Worm (Caenorhabditis elegans) whole organism, late embryonic: ENCODE measurements around the gene Y57G11C.1130.

ENCODE experiments used
- C08G9.2 ChIP-seq: sonication (generic microtip); optimal IDR thresholded peaks from 2 replicates; lab custom pipeline; 2016; ENCODE audit warnings: mild to moderate bottlenecking, missing genetic modification characterization, moderate library complexity, missing compliant biosample characterization
- C38D4.7 ChIP-seq: fragments of 200-800 bp; sonication (Bioruptor generic); optimal IDR thresholded peaks from 2 replicates; lab custom pipeline; 2018; ENCODE audit warnings: mild to moderate bottlenecking, missing genetic modification characterization, moderate library complexity, missing compliant biosample characterization
- F13H6.1 ChIP-seq: sonication (generic microtip); optimal IDR thresholded peaks from 2 replicates; lab custom pipeline; 2016; ENCODE audit warnings: missing genetic modification characterization, missing compliant biosample characterization
- K02D7.2 ChIP-seq: sonication (generic microtip); optimal IDR thresholded peaks from 2 replicates; lab custom pipeline; 2017; ENCODE audit warnings: mild to moderate bottlenecking, missing genetic modification characterization, missing compliant biosample characterization
- K09A11.1 ChIP-seq: sonication (generic microtip); optimal IDR thresholded peaks from 2 replicates; lab custom pipeline; 2017; ENCODE audit warnings: antibody characterized with exemption, mild to moderate bottlenecking, missing genetic modification characterization, missing compliant biosample characterization; ENCODE audit not compliant: insufficient read depth
- Y22D7AL.16 ChIP-seq: sonication (generic microtip); optimal IDR thresholded peaks from 2 replicates; lab custom pipeline; 2016; ENCODE audit warnings: missing genetic modification characterization, missing compliant biosample characterization
- ama-1 ChIP-seq: fragments of 150-350 bp; optimal IDR thresholded peaks from 2 replicates; lab custom pipeline; 2014
- ceh-14 ChIP-seq: sonication (generic microtip); optimal IDR thresholded peaks from 2 replicates; lab custom pipeline; 2016; ENCODE audit warnings: missing genotype, missing genetic modification characterization, missing compliant biosample characterization
- ceh-18 ChIP-seq: sonication (generic microtip); optimal IDR thresholded peaks from 2 replicates; lab custom pipeline; 2016; ENCODE audit warnings: missing genetic modification characterization, missing compliant biosample characterization
- ceh-19 ChIP-seq: fragments of 200-800 bp; sonication (Bioruptor generic); optimal IDR thresholded peaks from 2 replicates; lab custom pipeline; 2018; ENCODE audit warnings: mild to moderate bottlenecking, missing genetic modification characterization, missing compliant biosample characterization
- ceh-2 ChIP-seq: sonication (generic microtip); optimal IDR thresholded peaks from 2 replicates; lab custom pipeline; 2016; ENCODE audit warnings: missing genotype, missing genetic modification characterization, missing compliant biosample characterization
- ceh-22 ChIP-seq: sonication (generic microtip); optimal IDR thresholded peaks from 2 replicates; lab custom pipeline; 2017; ENCODE audit warnings: missing biosample characterization, missing genetic modification characterization
- ceh-24 ChIP-seq: sonication (generic microtip); optimal IDR thresholded peaks from 2 replicates; lab custom pipeline; 2016; ENCODE audit warnings: mild to moderate bottlenecking, missing genetic modification characterization, missing compliant biosample characterization
- ceh-31 ChIP-seq: sonication (generic microtip); optimal IDR thresholded peaks from 2 replicates; lab custom pipeline; 2016; ENCODE audit warnings: missing genetic modification characterization, missing compliant biosample characterization
- ceh-45 ChIP-seq: fragments of 200-800 bp; sonication (Bioruptor generic); IDR thresholded peaks from 2 replicates; pipeline ENCODE4 v1.3.6; 2022; ENCODE audit warnings: missing genetic modification reagents, missing genetic modification characterization, missing compliant biosample characterization
- ceh-48 ChIP-seq: sonication (generic microtip); optimal IDR thresholded peaks from 2 replicates; lab custom pipeline; 2016; ENCODE audit warnings: missing genetic modification characterization, inconsistent platforms, missing compliant biosample characterization
- ceh-6 ChIP-seq: fragments of 200-800 bp; sonication (Bioruptor generic); optimal IDR thresholded peaks from 2 replicates; lab custom pipeline; 2018; ENCODE audit warnings: mild to moderate bottlenecking, missing genetic modification characterization, missing compliant biosample characterization
- ceh-9 ChIP-seq: sonication (generic microtip); optimal IDR thresholded peaks from 2 replicates; lab custom pipeline; 2016; ENCODE audit warnings: mild to moderate bottlenecking, missing genetic modification characterization, inconsistent platforms, missing compliant biosample characterization
- che-1 ChIP-seq: sonication (generic microtip); optimal IDR thresholded peaks from 2 replicates; lab custom pipeline; 2016; ENCODE audit warnings: mild to moderate bottlenecking, missing genetic modification characterization, missing compliant biosample characterization
- dve-1 ChIP-seq: sonication (generic microtip); optimal IDR thresholded peaks from 2 replicates; lab custom pipeline; 2017; ENCODE audit warnings: antibody characterized with exemption, mild to moderate bottlenecking, missing genetic modification characterization, missing compliant biosample characterization
- elt-4 ChIP-seq: sonication (generic microtip); optimal IDR thresholded peaks from 2 replicates; lab custom pipeline; 2016; ENCODE audit warnings: missing genetic modification characterization, missing compliant biosample characterization
- ets-4 ChIP-seq: sonication (generic microtip); optimal IDR thresholded peaks from 2 replicates; lab custom pipeline; 2016; ENCODE audit warnings: missing genetic modification characterization, missing compliant biosample characterization
- fax-1 ChIP-seq: sonication (generic microtip); optimal IDR thresholded peaks from 2 replicates; lab custom pipeline; 2016; ENCODE audit warnings: missing genotype, missing genetic modification characterization, missing compliant biosample characterization
- fkh-10 ChIP-seq: fragments of 150-350 bp; optimal IDR thresholded peaks from 2 replicates; lab custom pipeline; 2014; ENCODE audit warnings: missing biosample characterization, missing genetic modification reagents, missing genetic modification characterization
- fkh-6 ChIP-seq: sonication (generic microtip); optimal IDR thresholded peaks from 2 replicates; lab custom pipeline; 2016; ENCODE audit warnings: missing genetic modification characterization, missing compliant biosample characterization
- hlh-13 ChIP-seq: fragments of 200-800 bp; sonication (Bioruptor generic); optimal IDR thresholded peaks from 2 replicates; lab custom pipeline; 2018; ENCODE audit warnings: mild to moderate bottlenecking, missing genetic modification characterization, missing compliant biosample characterization
- hlh-15 ChIP-seq: sonication (generic microtip); optimal IDR thresholded peaks from 2 replicates; lab custom pipeline; 2016; ENCODE audit warnings: missing genetic modification characterization, missing compliant biosample characterization
- hlh-30 ChIP-seq: sonication (generic microtip); optimal IDR thresholded peaks from 2 replicates; lab custom pipeline; 2017; ENCODE audit warnings: antibody characterized with exemption, missing genetic modification characterization, missing compliant biosample characterization; ENCODE audit not compliant: insufficient read depth
- hlh-6 ChIP-seq: sonication (generic microtip); optimal IDR thresholded peaks from 2 replicates; lab custom pipeline; 2016; ENCODE audit warnings: missing genotype, missing genetic modification characterization, missing compliant biosample characterization
- hlh-8 ChIP-seq: sonication (generic microtip); optimal IDR thresholded peaks from 2 replicates; lab custom pipeline; 2016; ENCODE audit warnings: missing genotype, missing genetic modification characterization, missing compliant biosample characterization
- lin-11 ChIP-seq: fragments of 200-800 bp; sonication (Bioruptor generic); optimal IDR thresholded peaks from 2 replicates; lab custom pipeline; 2018; ENCODE audit warnings: mild to moderate bottlenecking, missing genetic modification characterization, missing compliant biosample characterization
- madf-2 ChIP-seq: sonication (generic microtip); optimal IDR thresholded peaks from 2 replicates; lab custom pipeline; 2017; ENCODE audit warnings: missing genetic modification characterization, missing compliant biosample characterization
- nfya-1 ChIP-seq: sonication (generic microtip); optimal IDR thresholded peaks from 2 replicates; lab custom pipeline; 2017; ENCODE audit warnings: missing genetic modification characterization, mild to moderate bottlenecking, missing compliant biosample characterization, antibody characterized with exemption, moderate library complexity
- nhr-232 ChIP-seq: sonication (generic microtip); optimal IDR thresholded peaks from 2 replicates; lab custom pipeline; 2016; ENCODE audit warnings: missing genetic modification characterization, missing compliant biosample characterization
- npax-4 ChIP-seq: sonication (generic microtip); optimal IDR thresholded peaks from 2 replicates; lab custom pipeline; 2016; ENCODE audit warnings: missing genetic modification characterization, missing compliant biosample characterization
- odd-2 ChIP-seq: sonication (generic microtip); optimal IDR thresholded peaks from 2 replicates; lab custom pipeline; 2017; ENCODE audit warnings: antibody characterized with exemption, mild to moderate bottlenecking, missing genetic modification characterization, missing compliant biosample characterization
- pax-1 ChIP-seq: fragments of 150-350 bp; optimal IDR thresholded peaks from 2 replicates; lab custom pipeline; 2014; ENCODE audit warnings: missing biosample characterization, missing genetic modification characterization
- pha-2 ChIP-seq: sonication (generic microtip); optimal IDR thresholded peaks from 2 replicates; lab custom pipeline; 2017; ENCODE audit warnings: mild to moderate bottlenecking, missing genetic modification characterization, missing compliant biosample characterization
- pha-4 ChIP-seq: fragments of 150-350 bp; optimal IDR thresholded peaks from 2 replicates; lab custom pipeline; 2018; ENCODE audit warnings: missing biosample characterization, missing genetic modification reagents, missing genetic modification characterization
- pros-1 ChIP-seq: fragments of 150-350 bp; optimal IDR thresholded peaks from 2 replicates; lab custom pipeline; 2014; ENCODE audit warnings: missing biosample characterization, missing genetic modification reagents, missing genetic modification characterization
- ref-2 ChIP-seq: sonication (generic microtip); optimal IDR thresholded peaks from 2 replicates; lab custom pipeline; 2016; ENCODE audit warnings: missing genetic modification characterization, missing compliant biosample characterization
- rnt-1 ChIP-seq: sonication (generic microtip); optimal IDR thresholded peaks from 2 replicates; lab custom pipeline; 2016; ENCODE audit warnings: missing genetic modification characterization, missing compliant biosample characterization
- sdc-2 ChIP-seq: sonication (generic microtip); optimal IDR thresholded peaks from 2 replicates; lab custom pipeline; 2016; ENCODE audit warnings: missing genotype, missing genetic modification characterization, missing compliant biosample characterization
- sox-2 ChIP-seq: fragments of 200-800 bp; sonication (Bioruptor generic); IDR thresholded peaks from 2 replicates; pipeline ENCODE4 v1.3.6; 2022; ENCODE audit warnings: missing genetic modification reagents, missing genetic modification characterization, missing compliant biosample characterization
- sox-4 ChIP-seq: sonication (generic microtip); optimal IDR thresholded peaks from 2 replicates; lab custom pipeline; 2017; ENCODE audit warnings: mild to moderate bottlenecking, missing genetic modification characterization, inconsistent platforms, missing compliant biosample characterization
- syd-9 ChIP-seq: sonication (generic microtip); optimal IDR thresholded peaks from 2 replicates; lab custom pipeline; 2016; ENCODE audit warnings: mild to moderate bottlenecking, missing genetic modification characterization, moderate library complexity, missing compliant biosample characterization
- tbx-2 ChIP-seq: sonication (generic microtip); optimal IDR thresholded peaks from 2 replicates; lab custom pipeline; 2016; ENCODE audit warnings: missing genetic modification characterization, missing compliant biosample characterization
- ttx-3 ChIP-seq: sonication (generic microtip); optimal IDR thresholded peaks from 2 replicates; lab custom pipeline; 2016; ENCODE audit warnings: missing genetic modification reagents, missing genetic modification characterization, missing compliant biosample characterization
- unc-3 ChIP-seq, 2 experiments: fragments of 200-800 bp in 1 of 2; sonication (Bioruptor generic) in 1 of 2; sonication (generic microtip) in 1 of 2; conservative IDR thresholded peaks in 1 of 2; optimal IDR thresholded peaks in 1 of 2; 2 replicates each; pipeline versions ENCODE4 v1.3.6 to Lab custom; 2016 to 2022; ENCODE audit warnings: missing compliant biosample characterization in 2 of 2, missing genetic modification characterization in 2 of 2, missing genetic modification reagents in 1 of 2
- unc-86 ChIP-seq: sonication (generic microtip); optimal IDR thresholded peaks from 2 replicates; lab custom pipeline; 2016; ENCODE audit warnings: missing genetic modification characterization, missing compliant biosample characterization
- zip-5 ChIP-seq: sonication (generic microtip); optimal IDR thresholded peaks from 2 replicates; lab custom pipeline; 2016; ENCODE audit warnings: missing genetic modification characterization, missing compliant biosample characterization
- ztf-16 ChIP-seq: sonication (generic microtip); optimal IDR thresholded peaks from 2 replicates; lab custom pipeline; 2017; ENCODE audit warnings: missing genetic modification characterization, missing compliant biosample characterization

Gene Y57G11C.1130

DNA sequence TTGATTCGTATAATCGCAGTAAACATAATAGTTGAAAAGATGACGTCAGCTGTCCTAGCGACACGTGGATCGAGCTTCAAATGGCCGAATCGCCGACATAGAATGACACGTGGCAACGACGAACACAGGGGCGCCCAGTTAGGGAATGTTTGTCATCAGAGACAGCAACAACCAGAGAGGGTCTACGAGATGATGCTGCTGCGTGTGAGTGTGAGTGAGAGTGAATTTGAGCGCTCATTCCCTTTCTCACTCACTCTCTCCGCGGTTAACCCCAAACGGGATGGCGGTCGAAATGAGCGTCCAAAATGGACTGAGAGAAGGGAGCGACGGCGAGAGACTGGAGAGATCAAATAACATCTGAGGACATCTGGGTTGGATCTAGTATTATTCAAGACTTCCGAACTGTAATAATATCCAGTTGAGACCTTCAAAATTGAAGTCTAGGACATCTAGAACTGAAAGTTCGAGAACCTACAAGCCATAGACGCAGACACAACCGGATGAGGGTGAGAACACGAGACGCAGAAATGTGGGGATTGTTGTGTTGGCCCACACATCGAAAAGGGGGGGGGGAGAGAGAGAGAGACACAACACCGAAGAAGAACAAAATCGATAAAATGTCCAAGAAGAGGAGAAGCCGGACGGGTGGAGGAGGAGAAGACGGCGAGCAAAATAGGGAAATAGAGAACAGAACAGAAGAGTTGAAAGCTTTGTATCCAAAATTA is 11.8 kb downstream of the Y57G11C.1130 start:
- TF ChIP-seq ceh-6 (peak; percentile 27), odd-2 (tag; lab: Kevin White, UChicago) (no peak), hlh-6 (tag; lab: Kevin White, UChicago) (no peak), fkh-6 (no peak), ceh-31 (tag; lab: Kevin White, UChicago) (peak; percentile 63), fax-1 (tag; lab: Kevin White, UChicago) (no peak), nhr-232 (tag; lab: Kevin White, UChicago) (no peak), sdc-2 (tag; lab: Kevin White, UChicago) (no peak), ceh-19 (peak; percentile 50), sox-2 (GFP tag; lab: Robert Waterston, UW) (no peak), ama-1 (lab: Kevin White, UChicago) (no peak), ceh-45 (GFP tag; lab: Robert Waterston, UW) (no peak), sox-4 (tag; lab: Kevin White, UChicago) (no peak), ceh-9 (tag; lab: Kevin White, UChicago) (no peak), ceh-22 (tag; lab: Kevin White, UChicago) (no peak), pax-1 (tag; lab: Kevin White, UChicago) (no peak), ztf-16 (tag; lab: Kevin White, UChicago) (no peak), Y22D7AL.16 (tag; lab: Kevin White, UChicago) (no peak), pha-4 (no peak), ref-2 (tag; lab: Kevin White, UChicago) (peak; percentile 59), K09A11.1 (no peak), dve-1 (no peak), C38D4.7 (GFP tag; lab: Kevin White, UChicago) (peak; percentile 1), ceh-18 (tag; lab: Kevin White, UChicago) (peak; percentile 30), C08G9.2 (no peak), unc-3 (GFP tag; conservative IDR thresholded peaks at IDR 0.05; lab: Robert Waterston, UW) (no peak), unc-3 (tag; optimal IDR thresholded peaks at IDR 0.05; lab: Kevin White, UChicago) (no peak), rnt-1 (tag; lab: Kevin White, UChicago) (peak; percentile 61), ets-4 (peak; percentile 51), ttx-3 (tag; lab: Kevin White, UChicago) (no peak), ceh-14 (tag; lab: Kevin White, UChicago) (peak; percentile 7), pha-2 (peak; percentile 27), tbx-2 (peak; percentile 36), nfya-1 (tag; lab: Kevin White, UChicago) (peak; percentile 75), hlh-15 (tag; lab: Kevin White, UChicago) (no peak), madf-2 (tag; lab: Kevin White, UChicago) (no peak), hlh-30 (tag; lab: Kevin White, UChicago) (peak; percentile 21), ceh-2 (no peak), elt-4 (tag; lab: Kevin White, UChicago) (no peak), zip-5 (no peak), hlh-8 (tag; lab: Kevin White, UChicago) (no peak), syd-9 (tag; lab: Kevin White, UChicago) (peak; percentile 13), che-1 (tag; lab: Kevin White, UChicago) (no peak), F13H6.1 (tag; lab: Kevin White, UChicago) (no peak), lin-11 (tag; lab: Kevin White, UChicago) (no peak), pros-1 (tag; lab: Kevin White, UChicago) (peak; percentile 2), ceh-48 (tag; lab: Kevin White, UChicago) (peak; percentile 94), ceh-24 (tag; lab: Kevin White, UChicago) (no peak), hlh-13 (GFP tag; lab: Kevin White, UChicago) (no peak), K02D7.2 (tag; lab: Kevin White, UChicago) (no peak), unc-86 (no peak), npax-4 (no peak), fkh-10 (peak; percentile 34)
